Worm (Caenorhabditis elegans) whole organism, midembryonic: ENCODE results near the gene gmap-1.

Source experiments
- med-1 ChIP-seq: sonication (generic microtip); optimal IDR thresholded peaks from 2 replicates; lab custom pipeline; 2017; ENCODE audit warnings: missing genetic modification characterization, mild to moderate bottlenecking, missing compliant biosample characterization, antibody characterized with exemption, missing genetic modification reagents; ENCODE audit not compliant: insufficient read depth
- ref-1 ChIP-seq: fragments of 200-800 bp; sonication (Bioruptor generic); conservative IDR thresholded peaks from 2 replicates; pipeline ENCODE4 v1.3.6; 2022; ENCODE audit warnings: missing genetic modification reagents, missing genetic modification characterization, missing compliant biosample characterization
- ztf-23 ChIP-seq: fragments of 200-800 bp; sonication (Bioruptor generic); IDR thresholded peaks from 2 replicates; pipeline ENCODE4 v1.3.6; 2022; ENCODE audit warnings: missing genetic modification reagents, missing genetic modification characterization, missing compliant biosample characterization
- ztf-29 ChIP-seq: fragments of 200-800 bp; sonication (Bioruptor generic); IDR thresholded peaks from 2 replicates; pipeline ENCODE4 v1.3.6; 2022; ENCODE audit warnings: missing genetic modification reagents, missing genetic modification characterization, missing compliant biosample characterization

DNA sequence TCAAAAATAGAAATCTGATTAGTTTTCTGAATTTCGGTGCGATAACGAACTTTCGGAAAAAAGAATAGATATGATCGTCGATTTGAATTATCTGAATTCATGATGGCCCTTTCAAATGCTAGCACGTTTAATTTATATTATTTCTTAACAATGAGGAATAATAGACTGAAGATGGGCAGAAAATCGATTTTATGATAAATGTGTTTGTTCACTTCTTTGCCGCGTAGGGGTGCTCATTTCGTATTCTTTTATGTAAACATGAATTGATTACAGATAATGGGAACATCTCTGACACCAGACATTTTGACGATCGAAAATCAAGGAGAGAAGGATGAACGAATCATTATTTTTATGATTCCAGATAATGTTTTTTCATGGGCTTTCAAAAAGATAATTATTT, 42.7 kb upstream of the gmap-1 start, which contains the start of gene F11C1.9:
- TF ChIP-seq med-1 (GFP tag; lab: Kevin White, UChicago) (no peak), ztf-23 (no peak), ztf-29 (GFP tag; lab: Robert Waterston, UW) (no peak), ref-1 (GFP tag; lab: Robert Waterston, UW) (no peak)
